Fruit fly (Drosophila melanogaster) ovary, adult (tissue): ENCODE measurements around the gene CG4338.
A peak's percentile ranks its signal among the peaks of the same experiment; 100 is the strongest.

Experiments used
- CG17801 ChIP-seq: fragments of 200-800 bp; optimal IDR thresholded peaks from 2 replicates; lab custom pipeline; 2019; ENCODE audit warnings: missing biosample characterization, mild to moderate bottlenecking, missing genetic modification characterization, moderate library complexity; ENCODE audit not compliant: partially characterized antibody

The CG4338 gene

DNA sequence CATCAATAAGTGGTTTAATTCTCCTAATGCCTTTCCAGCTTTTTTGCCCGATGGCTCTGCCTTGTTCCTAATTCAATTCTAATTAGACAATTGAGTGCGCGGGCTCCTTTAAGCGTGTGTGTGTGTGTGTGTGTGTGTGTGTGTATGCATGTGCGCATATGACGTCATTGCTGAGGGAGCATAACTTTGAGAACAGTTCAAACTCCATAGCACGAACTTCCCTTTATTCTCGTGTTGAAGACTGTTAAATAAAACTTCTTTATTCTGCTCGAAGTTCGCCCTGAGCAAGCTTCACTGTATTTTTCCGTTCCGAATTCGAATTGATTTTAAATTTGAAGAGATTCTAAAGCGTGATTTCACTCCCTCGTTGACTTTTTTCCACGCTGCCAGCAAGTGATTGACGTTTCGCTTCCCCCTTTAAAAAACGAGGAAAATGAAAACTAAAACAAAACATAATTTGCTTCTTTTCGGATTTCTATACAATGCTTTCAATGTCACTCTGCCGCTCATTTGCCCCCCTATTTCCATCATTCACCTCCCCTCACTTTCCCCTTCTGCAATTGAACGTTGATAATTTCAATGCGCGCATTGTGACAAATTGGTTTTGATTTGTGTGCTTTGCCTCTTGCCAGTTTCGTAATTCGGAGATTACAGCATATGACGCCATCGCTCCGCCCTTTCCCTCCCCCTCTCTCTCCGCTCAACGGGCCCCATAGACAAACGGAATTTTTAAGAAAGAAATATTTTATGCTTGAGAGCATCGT, 17.1 kb downstream of the CG4338 start:
- TF ChIP-seq CG17801 (GFP tag; lab: Kevin White, UChicago): no peak

DNA sequence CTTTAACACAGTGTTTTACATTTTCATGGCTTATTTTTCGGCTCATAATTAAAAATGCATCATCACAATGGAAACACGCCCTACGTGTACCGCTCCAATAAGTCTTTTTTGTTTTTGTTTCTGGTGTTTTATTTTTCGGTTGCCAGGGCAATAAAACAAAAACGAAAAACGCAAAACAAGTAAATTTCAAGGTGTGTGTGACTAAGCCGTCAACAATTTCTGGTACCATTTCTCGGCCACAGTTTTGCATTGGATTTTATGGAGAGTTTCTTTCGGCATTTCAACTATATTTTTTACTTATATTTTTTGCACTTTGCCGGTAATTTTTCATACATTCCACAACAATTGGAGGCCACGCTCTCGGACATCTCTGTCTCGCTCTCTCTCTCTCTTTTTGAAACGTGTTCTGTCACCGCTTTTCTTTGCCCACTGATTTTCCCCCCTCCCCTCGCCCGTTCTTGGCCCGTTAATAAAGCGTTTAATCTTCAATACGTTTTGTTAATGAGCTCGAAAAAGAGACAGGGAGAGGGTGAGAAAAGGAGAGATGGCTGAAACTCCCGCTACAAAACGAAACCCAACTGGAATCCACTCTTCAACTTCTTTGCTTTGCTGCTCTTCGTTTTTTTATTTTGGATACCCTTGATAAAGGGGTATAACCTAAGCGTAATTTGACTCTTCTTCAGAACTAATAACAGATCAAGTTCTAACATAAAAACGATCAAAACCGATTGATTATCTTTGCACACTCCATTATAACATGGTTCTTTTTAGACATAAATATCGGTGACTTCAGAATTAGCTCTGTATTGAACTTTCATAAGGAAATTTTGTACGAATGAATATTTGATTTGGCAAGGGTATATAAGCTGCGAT, 17.9 kb downstream of the CG4338 start:
- TF ChIP-seq CG17801 (GFP tag; lab: Kevin White, UChicago): peak; percentile 98

dm6 chr3R:15293878-15294350, 18.6 kb downstream of the CG4338 start:
- TF ChIP-seq CG17801 (GFP tag; lab: Kevin White, UChicago): no peak

dm6 chr3R:15297904-15298303, 22.6 kb downstream of the CG4338 start:
- TF ChIP-seq CG17801 (GFP tag; lab: Kevin White, UChicago): no peak

dm6 chr3R:15305246-15305645, 29.9 kb downstream of the CG4338 start:
- no peak for TF ChIP-seq CG17801 (GFP tag; lab: Kevin White, UChicago)

DNA sequence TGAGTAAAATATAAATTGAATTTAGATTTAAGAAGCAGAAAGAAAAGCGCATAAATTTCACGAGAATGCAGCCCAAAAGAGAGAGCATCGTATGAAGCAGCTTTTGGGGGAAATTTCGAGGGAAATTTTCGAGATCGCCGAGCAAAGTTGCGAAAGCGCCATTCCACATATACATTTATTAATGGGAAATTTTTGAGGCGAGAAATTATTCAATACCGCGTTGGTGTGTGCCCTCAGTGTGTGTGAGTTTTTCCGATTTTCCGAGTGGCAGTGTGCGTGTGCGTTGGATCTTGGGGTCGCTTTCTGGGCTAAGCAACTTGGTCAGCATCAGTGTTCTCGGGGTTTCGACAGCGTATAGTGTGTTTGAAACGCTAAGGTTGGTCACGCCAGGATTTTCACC, 34.6 kb downstream of the CG4338 start, which contains the start of gene Tm2:
Gene Tm2, plus strand, starts transcription at position 270 of the 400 bp plus-strand sequence.
- TF ChIP-seq CG17801 (GFP tag; lab: Kevin White, UChicago): no peak

DNA sequence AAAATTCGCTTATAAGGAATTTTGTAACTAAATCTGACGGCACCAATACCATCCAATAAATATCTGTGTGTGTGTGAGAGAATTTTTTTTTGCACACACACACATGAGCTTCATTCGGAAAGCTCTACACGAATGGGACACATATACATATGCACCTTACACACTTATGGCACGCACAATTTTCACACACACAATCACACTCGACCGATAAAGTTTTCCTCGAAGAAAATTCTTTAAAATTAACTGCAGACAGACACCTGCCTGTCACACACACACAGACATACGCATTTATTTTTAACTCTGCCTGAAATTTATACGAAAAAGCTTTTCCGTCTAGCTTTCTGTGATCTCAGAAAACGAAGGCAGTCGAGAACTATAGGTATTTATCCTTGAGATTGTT, 35.4 kb downstream of the CG4338 start:
- no peak for TF ChIP-seq CG17801 (GFP tag; lab: Kevin White, UChicago)

dm6 chr3R:15313836-15314235, 38.5 kb downstream of the CG4338 start:
- TF ChIP-seq CG17801 (GFP tag; lab: Kevin White, UChicago): no peak

DNA sequence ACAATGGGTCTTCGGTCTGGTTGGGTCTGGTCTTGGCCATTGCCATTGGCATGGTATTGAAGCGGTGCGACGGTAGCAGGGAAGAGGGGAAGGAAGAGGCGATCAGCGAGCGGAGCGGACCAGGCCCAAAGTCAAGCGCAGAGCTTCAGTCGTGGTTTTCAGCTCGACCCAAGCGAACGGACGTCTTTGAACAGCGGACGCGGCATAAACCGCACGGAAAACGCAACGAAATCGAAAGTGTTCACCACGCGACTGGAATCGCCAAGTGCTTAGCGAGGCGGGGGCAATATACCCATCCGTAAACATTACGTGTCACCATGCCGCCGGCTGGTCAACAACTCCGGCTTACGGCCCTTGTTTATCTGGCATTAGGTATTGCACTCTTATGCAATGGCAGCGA, 41.0 kb downstream of the CG4338 start, which contains the start of gene CG14866:
Gene CG14866, plus strand, starts transcription at position 146 of the 400 bp plus-strand sequence.
- no peak for TF ChIP-seq CG17801 (GFP tag; lab: Kevin White, UChicago)

- TF ChIP-seq CG17801 (GFP tag; lab: Kevin White, UChicago): peak; percentile 4
Measured at dm6 chr3R:15319912-15320746, 44.8 kb downstream of the CG4338 start, which contains the start of the genes CG6276 and CG44040. CG6276 (minus strand) TSS chr3R:15320069. CG44040 (plus strand) TSS chr3R:15320378.

- TF ChIP-seq CG17801 (GFP tag; lab: Kevin White, UChicago): no peak
Measured at dm6 chr3R:15320747-15321085, 45.4 kb downstream of the CG4338 start, which contains the start of gene ear. ear (plus strand) TSS chr3R:15320756.
